Worm (Caenorhabditis elegans) whole organism, L4/young adult: Measurements from ENCODE around the gene lgc-37.

ENCODE experiments used
- W03F9.2 ChIP-seq: fragments of 150-350 bp; optimal IDR thresholded peaks from 2 replicates; lab custom pipeline; 2014; ENCODE audit warnings: missing biosample characterization, missing genetic modification characterization
- dao-5 ChIP-seq: sonication (generic microtip); optimal IDR thresholded peaks from 2 replicates; lab custom pipeline; 2016; ENCODE audit warnings: missing genotype, missing genetic modification characterization, moderate library complexity, missing compliant biosample characterization
- him-1 ChIP-seq: sonication (generic microtip); optimal IDR thresholded peaks from 2 replicates; lab custom pipeline; 2016; ENCODE audit warnings: missing genotype, missing genetic modification reagents, missing genetic modification characterization, missing compliant biosample characterization

The lgc-37 gene

DNA sequence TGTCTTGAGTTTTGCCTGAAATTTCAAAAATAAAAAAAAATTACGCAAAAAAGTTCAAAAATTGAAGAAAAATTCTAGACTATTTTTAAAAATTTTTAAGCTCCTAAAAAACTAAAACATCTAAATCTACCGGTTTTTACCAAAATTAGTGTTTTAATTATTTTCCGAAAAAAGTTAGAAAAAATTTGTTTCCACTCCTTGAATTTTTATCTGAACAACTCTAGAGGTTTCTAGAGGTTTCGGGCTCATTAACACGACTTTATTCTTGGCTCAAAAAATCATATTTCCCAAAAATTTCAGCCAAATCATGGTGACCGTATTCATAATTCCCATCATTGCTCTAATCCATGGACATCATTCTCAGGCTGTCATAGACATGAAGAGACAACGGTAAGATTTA is at the start of gene lgc-37:
Gene lgc-37, plus strand, starts transcription at position 301 of the 400 bp plus-strand sequence.
- no peak for TF ChIP-seq him-1 (tag; lab: Kevin White, UChicago)
- TF ChIP-seq dao-5 (tag; lab: Kevin White, UChicago), result no peak
- TF ChIP-seq W03F9.2, result no peak

DNA sequence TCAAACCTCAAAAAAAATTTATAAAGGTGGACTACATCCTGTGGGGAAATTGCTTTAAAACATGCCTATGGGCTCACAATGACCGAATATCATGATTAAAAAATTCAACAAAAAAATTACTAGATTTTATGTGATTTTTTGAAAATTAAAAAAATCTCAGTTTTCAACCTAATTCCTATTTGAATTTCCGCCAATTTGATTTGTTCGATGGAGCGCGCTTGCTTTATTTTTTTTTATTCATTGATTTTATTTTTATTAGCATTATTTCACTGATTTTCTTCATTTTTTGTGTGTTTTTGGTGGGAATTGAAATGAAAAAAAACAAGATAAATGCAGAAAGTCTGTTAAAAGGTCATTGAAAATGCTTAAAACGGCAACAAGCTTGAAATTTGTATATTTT is 46.0 kb upstream of the lgc-37 start:
- TF ChIP-seq him-1 (tag; lab: Kevin White, UChicago), result no peak
- no peak for TF ChIP-seq W03F9.2
- TF ChIP-seq dao-5 (tag; lab: Kevin White, UChicago), result no peak

DNA sequence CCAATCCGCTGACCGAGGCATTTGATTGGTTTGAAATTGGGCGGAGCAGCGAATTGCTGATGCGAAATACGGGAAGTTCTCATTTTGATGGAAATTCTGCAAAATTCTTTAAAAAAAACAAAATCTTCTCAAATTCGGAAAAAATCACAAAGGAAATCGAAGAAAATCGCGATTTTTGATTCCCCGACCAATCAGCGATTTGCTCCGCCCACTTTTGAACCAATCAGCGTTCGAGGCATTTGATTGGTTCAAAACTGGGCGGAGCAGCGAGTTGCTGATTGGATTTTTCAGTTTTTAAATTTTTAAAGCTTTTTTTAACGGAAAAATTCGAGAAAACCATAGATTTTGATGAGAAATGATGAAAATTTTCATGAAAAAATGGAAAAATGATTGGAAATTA is 44.6 kb upstream of the lgc-37 start:
- no peak for TF ChIP-seq him-1 (tag; lab: Kevin White, UChicago)
- TF ChIP-seq W03F9.2, result no peak
- no peak for TF ChIP-seq dao-5 (tag; lab: Kevin White, UChicago)

DNA sequence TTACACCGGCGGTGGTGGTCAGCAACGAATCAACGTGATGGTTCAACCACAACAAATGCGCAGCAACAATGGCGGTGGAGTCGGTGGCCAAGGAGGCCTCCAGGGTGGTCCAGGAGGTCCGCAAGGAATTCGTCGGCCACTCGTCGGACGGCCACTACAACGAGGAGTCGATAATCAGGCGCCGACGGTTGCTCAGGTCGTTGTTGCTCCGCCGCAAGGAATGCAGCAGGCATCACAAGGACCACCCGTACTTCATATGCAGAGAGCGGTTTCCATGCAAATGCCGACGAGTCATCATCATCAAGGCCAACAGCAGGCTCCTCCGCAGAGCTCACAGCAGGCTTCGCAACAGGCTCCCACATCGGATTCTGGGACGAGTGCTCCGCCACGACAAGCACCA is 41.4 kb upstream of the lgc-37 start:
- no peak for TF ChIP-seq him-1 (tag; lab: Kevin White, UChicago)
- no peak for TF ChIP-seq dao-5 (tag; lab: Kevin White, UChicago)
- TF ChIP-seq W03F9.2, result no peak

DNA sequence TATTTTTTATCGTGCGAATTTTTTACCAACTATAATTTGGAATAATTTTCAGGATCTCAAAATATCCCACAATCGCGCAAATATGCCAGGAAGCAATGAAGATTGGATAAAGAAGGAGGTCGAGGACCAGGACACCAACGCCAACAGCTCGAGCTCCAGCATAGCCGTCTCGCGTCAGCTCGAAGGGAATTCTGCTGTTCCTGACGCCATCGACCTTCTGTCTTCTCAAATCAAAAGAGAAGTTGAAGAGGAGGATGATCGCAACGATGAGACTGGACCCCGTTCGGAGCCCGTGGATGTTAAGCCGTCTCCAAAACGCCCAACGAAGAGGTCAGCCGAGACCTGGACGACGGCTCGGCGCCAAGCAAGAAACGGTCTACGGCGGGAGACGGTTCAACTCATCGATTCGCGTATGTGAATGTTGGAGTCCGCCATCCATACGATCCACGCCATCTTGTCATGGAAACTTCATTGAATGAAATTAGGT is 38.5 kb upstream of the lgc-37 start, which contains the start of gene Y111B2A.21:
Gene Y111B2A.21, plus strand, starts transcription at position 51 of the 487 bp plus-strand sequence.
- TF ChIP-seq W03F9.2 (no peak), him-1 (tag; lab: Kevin White, UChicago) (no peak), dao-5 (tag; lab: Kevin White, UChicago) (no peak)

DNA sequence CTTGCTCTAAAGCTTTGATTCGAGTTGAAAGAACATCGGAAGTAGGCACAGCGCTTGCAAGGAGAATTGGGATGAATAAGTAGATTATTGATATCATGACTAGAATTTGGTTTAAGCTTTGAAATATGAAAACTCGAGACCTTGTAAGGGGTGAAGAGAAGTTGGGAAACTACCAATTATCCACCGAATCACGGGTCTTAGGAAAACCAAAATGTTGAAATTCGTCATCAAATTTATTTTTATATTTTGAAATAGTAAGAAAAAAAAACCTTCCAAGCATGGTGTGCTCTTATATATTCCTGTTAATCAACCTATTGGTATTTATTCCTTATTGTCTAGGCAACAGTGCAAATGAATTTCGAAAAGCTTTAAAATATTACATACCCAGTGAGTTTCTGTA is 34.1 kb upstream of the lgc-37 start, which contains the start of the genes irld-60 and irld-20:
Gene irld-60, minus strand, starts transcription at position 101 of the 400 bp plus-strand sequence.
Gene irld-20, plus strand, starts transcription at position 279 of the 400 bp plus-strand sequence.
- no peak for TF ChIP-seq him-1 (tag; lab: Kevin White, UChicago)
- no peak for TF ChIP-seq W03F9.2
- no peak for TF ChIP-seq dao-5 (tag; lab: Kevin White, UChicago)

DNA sequence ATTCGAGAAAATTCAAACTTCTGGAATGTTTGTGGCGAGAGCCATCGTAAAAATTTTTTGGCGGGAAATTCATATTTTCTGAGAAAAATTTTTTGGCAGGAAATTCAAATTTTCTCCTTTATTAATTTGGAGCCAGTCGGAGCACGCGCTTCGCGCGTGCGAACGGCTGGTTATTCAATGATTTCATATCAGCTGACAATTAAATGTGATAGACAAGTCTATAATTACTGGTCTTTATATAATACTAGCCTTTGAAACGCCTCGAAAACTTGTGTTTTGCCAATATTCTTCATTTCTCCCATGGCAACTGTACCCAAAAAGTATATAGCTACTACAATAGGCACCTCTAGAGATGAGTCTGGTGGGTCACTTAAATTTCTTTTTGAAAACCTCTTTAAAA is 29.9 kb upstream of the lgc-37 start, which contains the start of gene srw-10:
Gene srw-10, plus strand, starts transcription at position 301 of the 400 bp plus-strand sequence.
- TF ChIP-seq W03F9.2, result no peak
- TF ChIP-seq dao-5 (tag; lab: Kevin White, UChicago), result no peak
- no peak for TF ChIP-seq him-1 (tag; lab: Kevin White, UChicago)

DNA sequence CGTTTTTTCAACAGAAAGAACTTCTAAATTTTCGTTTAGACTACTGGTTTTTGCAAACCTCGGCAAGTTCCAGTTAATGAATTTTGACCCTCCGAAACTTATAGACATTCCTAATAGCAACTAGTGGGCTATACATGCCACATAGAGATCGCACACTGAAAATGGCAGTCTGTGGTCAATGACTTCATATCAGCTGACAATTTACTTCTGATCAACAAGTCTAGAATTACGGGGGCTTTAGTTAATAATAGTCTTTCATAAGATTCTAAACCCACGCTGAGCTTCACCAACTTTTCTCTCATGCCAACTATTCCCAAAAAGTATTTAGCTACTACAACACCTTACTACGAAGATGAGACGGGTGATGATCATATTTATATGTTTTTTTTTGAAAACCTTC is 27.6 kb upstream of the lgc-37 start, which contains the start of gene srw-9:
Gene srw-9, plus strand, starts transcription at position 301 of the 400 bp plus-strand sequence.
- TF ChIP-seq him-1 (tag; lab: Kevin White, UChicago) (no peak), dao-5 (tag; lab: Kevin White, UChicago) (no peak)

DNA sequence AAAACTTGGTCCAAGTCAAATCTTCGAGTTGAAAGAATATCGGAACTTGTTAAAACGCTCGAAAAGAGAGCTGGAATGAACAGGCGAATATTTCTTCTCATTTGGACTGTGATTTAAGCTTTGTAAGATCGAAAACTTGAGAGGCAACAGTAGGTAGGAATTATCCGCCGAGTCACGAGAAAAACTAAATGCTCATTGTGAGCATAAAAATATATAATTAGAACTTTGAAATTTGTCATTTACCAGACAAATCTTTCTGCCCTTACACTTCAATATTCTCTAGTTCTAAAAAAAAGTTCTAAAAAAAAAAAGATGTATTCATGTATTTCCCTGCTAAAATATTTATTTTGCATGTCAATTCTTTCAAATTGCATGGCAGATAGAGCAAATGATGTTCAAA is 20.7 kb upstream of the lgc-37 start, which contains the start of the genes irld-19 and irld-61:
Gene irld-19, minus strand, starts transcription at position 101 of the 400 bp plus-strand sequence.
Gene irld-61, plus strand, starts transcription at position 313 of the 400 bp plus-strand sequence.
- TF ChIP-seq dao-5 (tag; lab: Kevin White, UChicago), result no peak
- TF ChIP-seq W03F9.2, result no peak
- TF ChIP-seq him-1 (tag; lab: Kevin White, UChicago), result no peak

DNA sequence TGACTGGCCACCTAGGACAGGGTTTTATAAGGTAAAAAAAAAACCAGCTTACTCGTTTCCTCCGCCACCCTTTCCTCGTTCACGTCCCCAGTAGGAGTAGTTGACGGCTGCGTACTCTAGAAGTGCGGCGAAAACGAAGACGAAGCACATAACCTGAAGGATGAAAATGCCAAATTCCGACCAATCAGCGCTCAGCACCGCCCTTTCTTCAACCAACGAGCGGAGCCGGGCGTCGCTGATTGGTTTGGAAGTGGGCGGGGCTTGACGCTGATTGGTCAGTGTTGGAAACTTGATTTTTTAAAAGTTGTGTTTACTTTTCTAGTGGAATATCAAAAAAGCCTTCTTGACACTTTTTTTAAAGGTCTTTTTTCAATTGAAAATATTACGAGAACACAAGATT is 11.2 kb upstream of the lgc-37 start:
- TF ChIP-seq W03F9.2, result no peak
- no peak for TF ChIP-seq dao-5 (tag; lab: Kevin White, UChicago)
- TF ChIP-seq him-1 (tag; lab: Kevin White, UChicago), result no peak

DNA sequence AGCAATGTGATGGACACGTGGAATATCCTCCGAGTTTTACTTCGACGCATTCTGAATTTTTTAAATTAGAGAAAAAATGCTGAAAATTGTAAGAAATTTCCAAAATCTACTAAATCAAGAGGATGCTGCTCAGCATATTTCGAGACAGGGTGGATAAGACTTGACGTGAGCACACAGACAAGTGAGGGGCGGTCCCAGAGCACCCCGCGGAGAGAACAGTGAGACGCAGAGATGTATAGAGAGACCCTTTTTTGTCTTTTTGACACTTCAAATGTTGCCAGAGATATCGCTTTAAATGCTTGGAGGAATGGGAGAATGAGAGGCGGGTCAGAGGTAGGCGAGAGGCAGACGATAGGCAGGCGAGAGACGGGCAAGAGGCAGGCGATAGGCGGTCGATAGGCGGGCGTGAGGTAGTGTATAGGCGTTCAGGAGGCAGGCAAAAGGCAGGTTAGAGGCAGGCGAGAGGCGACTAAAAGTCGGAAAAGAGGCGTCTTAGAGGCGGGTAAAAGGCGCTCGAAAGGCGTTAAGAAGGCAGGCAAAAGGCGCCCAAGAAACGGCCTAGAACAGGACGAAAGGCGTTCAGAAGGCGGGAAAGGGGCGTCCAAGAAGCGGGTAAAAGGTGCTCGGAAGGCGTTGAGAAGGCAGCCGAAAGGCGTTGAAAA is 5.1 kb upstream of the lgc-37 start, which contains the start of gene gab-1:
Gene gab-1, minus strand, starts transcription at position 51 of the 662 bp plus-strand sequence.
- no peak for TF ChIP-seq W03F9.2
- no peak for TF ChIP-seq him-1 (tag; lab: Kevin White, UChicago)
- TF ChIP-seq dao-5 (tag; lab: Kevin White, UChicago), result no peak

DNA sequence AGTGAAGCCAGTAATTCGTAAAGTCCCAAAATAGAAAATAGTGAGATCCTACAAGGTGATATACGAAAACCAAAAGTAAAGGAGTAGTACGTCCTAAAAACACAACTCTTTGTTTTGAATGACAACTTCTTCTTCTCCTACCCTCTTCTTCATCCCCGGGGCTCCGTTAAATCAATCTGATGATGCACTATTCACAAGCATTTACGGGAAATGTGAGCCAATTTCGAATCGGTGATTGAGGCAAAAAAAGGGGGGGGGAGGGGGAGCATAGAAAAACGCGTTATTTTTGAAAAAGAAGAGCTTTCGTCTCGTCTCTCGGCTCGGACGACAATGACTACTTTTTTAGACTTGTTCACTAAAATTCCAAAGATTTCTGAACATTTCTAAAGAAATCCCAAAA is 1.1 kb upstream of the lgc-37 start:
- no peak for TF ChIP-seq him-1 (tag; lab: Kevin White, UChicago)
- no peak for TF ChIP-seq W03F9.2
- TF ChIP-seq dao-5 (tag; lab: Kevin White, UChicago), result no peak

DNA sequence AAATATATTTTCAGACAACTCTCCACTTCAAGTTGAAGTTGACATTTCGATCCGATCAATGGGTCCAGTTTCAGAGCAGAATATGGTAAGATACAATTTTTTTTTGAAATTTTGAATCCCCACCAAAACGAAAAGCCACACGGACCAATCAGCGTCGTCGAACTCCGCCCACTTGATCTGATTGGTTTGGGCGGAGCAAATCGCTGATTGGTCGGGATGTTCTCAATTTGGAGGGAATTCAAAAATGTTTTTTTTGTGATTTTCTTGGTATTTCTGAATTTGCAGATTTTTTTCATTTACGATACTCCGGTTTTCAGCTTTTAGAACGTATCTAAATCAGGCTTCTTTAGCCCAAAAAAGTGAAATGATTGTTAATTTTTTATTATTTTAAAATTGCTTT is 473 bp downstream of the lgc-37 start:
- TF ChIP-seq him-1 (tag; lab: Kevin White, UChicago) (no peak), W03F9.2 (no peak), dao-5 (tag; lab: Kevin White, UChicago) (no peak)

DNA sequence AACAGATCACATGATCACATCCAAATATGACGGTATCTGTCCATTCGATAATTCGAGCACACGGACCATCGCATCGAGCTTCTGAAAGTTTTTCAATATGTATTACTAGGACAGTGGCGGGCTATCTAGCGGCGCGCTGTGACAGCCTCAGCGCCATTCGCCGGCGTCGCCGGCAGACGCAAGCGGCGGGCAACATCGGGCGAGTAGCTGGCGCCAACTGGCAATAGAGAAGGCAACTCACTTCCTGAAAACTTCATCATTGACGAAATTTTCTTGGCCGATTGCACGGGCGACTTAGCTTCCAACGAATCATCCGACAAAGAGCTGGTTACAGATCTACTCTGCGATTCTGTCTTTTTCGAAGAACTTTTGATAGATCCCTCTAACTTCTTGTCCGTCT is 3.3 kb downstream of the lgc-37 start:
- no peak for TF ChIP-seq W03F9.2
- no peak for TF ChIP-seq dao-5 (tag; lab: Kevin White, UChicago)
- no peak for TF ChIP-seq him-1 (tag; lab: Kevin White, UChicago)
